Fruit fly (Drosophila melanogaster) whole organism, embryonic: ENCODE data around the gene CG3517.

Source experiments
- CG10209 ChIP-seq: fragments of 200-800 bp; sonication (Bioruptor generic); optimal IDR thresholded peaks from 3 replicates; lab custom pipeline; 2017; ENCODE audit warnings: missing biosample characterization, mild to moderate bottlenecking, missing genetic modification characterization, missing genetic modification reagents
- CG12391 ChIP-seq: fragments of 200-800 bp; sonication (Bioruptor generic); optimal IDR thresholded peaks from 3 replicates; lab custom pipeline; 2018; ENCODE audit warnings: missing biosample characterization, mild to moderate bottlenecking, missing genetic modification characterization, moderate library complexity
- CG14667 ChIP-seq: fragments of 200-800 bp; sonication (Bioruptor generic); IDR thresholded peaks from 2 replicates; pipeline ENCODE4 v1.3.6; 2022; ENCODE audit warnings: missing biosample characterization, missing genetic modification characterization
- CG14710 ChIP-seq: fragments of 200-800 bp; sonication (Bioruptor generic); optimal IDR thresholded peaks from 3 replicates; lab custom pipeline; 2019; ENCODE audit warnings: missing biosample characterization, mild to moderate bottlenecking, missing genetic modification characterization, moderate library complexity
- CG17361 ChIP-seq: fragments of 200-800 bp; sonication (Bioruptor generic); IDR thresholded peaks from 3 replicates; pipeline ENCODE4 v1.3.6; 2022; ENCODE audit warnings: missing biosample characterization, missing genetic modification characterization
- CG17385 ChIP-seq: fragments of 200-800 bp; sonication (Bioruptor generic); optimal IDR thresholded peaks from 3 replicates; lab custom pipeline; 2018; ENCODE audit warnings: missing biosample characterization, mild to moderate bottlenecking, missing genetic modification characterization
- CG17612 ChIP-seq: fragments of 200-800 bp; sonication (Bioruptor generic); IDR thresholded peaks from 2 replicates; pipeline ENCODE4 v1.3.6; 2022; ENCODE audit warnings: missing biosample characterization, missing genetic modification characterization
- CG18599 ChIP-seq: fragments of 200-800 bp; sonication (Bioruptor generic); optimal IDR thresholded peaks from 3 replicates; lab custom pipeline; 2017; ENCODE audit warnings: missing biosample characterization, missing genetic modification characterization, mild to moderate bottlenecking, moderate library complexity, missing genetic modification reagents
- CG18619 ChIP-seq: fragments of 200-800 bp; sonication (Bioruptor generic); optimal IDR thresholded peaks from 3 replicates; lab custom pipeline; 2017; ENCODE audit warnings: missing biosample characterization, mild to moderate bottlenecking, missing genetic modification characterization
- CG18764 ChIP-seq: fragments of 200-800 bp; sonication (Bioruptor generic); optimal IDR thresholded peaks from 3 replicates; lab custom pipeline; 2016; ENCODE audit warnings: missing biosample characterization, missing genetic modification characterization
- CG2120 ChIP-seq: fragments of 200-800 bp; sonication (Bioruptor generic); optimal IDR thresholded peaks from 3 replicates; lab custom pipeline; 2016; ENCODE audit warnings: missing biosample characterization, missing genetic modification characterization
- CG3065 ChIP-seq: fragments of 200-800 bp; sonication (Bioruptor generic); optimal IDR thresholded peaks from 2 replicates; lab custom pipeline; 2016; ENCODE audit warnings: missing biosample characterization, missing genetic modification characterization
- CG3726 ChIP-seq: fragments of 200-800 bp; sonication (Bioruptor generic); IDR thresholded peaks from 3 replicates; pipeline ENCODE4, ENCODE4 v1.3.6; 2022; ENCODE audit warnings: missing biosample characterization, missing genetic modification characterization
- CG6254 ChIP-seq: fragments of 200-800 bp; sonication (Bioruptor generic); optimal IDR thresholded peaks from 3 replicates; lab custom pipeline; 2017; ENCODE audit warnings: mild to moderate bottlenecking, missing biosample characterization, missing genetic modification reagents, missing genetic modification characterization
- CG6689 ChIP-seq: fragments of 200-800 bp; sonication (Bioruptor generic); IDR thresholded peaks from 2 replicates; pipeline ENCODE4 v1.3.6; 2022; ENCODE audit warnings: missing biosample characterization, missing genetic modification characterization
- CG6765 ChIP-seq: fragments of 200-800 bp; sonication (Bioruptor generic); optimal IDR thresholded peaks from 3 replicates; lab custom pipeline; 2017; ENCODE audit warnings: missing biosample characterization, mild to moderate bottlenecking, missing genetic modification characterization
- CG7271 ChIP-seq: fragments of 200-800 bp; sonication (Bioruptor generic); optimal IDR thresholded peaks from 2 replicates; lab custom pipeline; 2018; ENCODE audit warnings: missing biosample characterization, mild to moderate bottlenecking, missing genetic modification characterization, moderate library complexity
- CG7372 ChIP-seq: fragments of 200-800 bp; sonication (Bioruptor generic); IDR thresholded peaks from 2 replicates; pipeline ENCODE4 v1.3.6; 2022; ENCODE audit warnings: missing biosample characterization, missing genetic modification characterization
- CG7786 ChIP-seq: fragments of 200-800 bp; sonication (Bioruptor generic); optimal IDR thresholded peaks from 2 replicates; lab custom pipeline; 2016; ENCODE audit warnings: missing biosample characterization, missing genetic modification characterization
- CG7987 ChIP-seq: fragments of 200-800 bp; sonication (Bioruptor generic); optimal IDR thresholded peaks from 2 replicates; lab custom pipeline; 2018; ENCODE audit warnings: missing biosample characterization, mild to moderate bottlenecking, missing genetic modification characterization, moderate library complexity
- CG8089 ChIP-seq: fragments of 200-800 bp; sonication (Bioruptor generic); optimal IDR thresholded peaks from 3 replicates; lab custom pipeline; 2016; ENCODE audit warnings: missing biosample characterization, missing genetic modification characterization
- CG8478 ChIP-seq: fragments of >200 bp; optimal IDR thresholded peaks from 2 replicates; lab custom pipeline; 2018
- CG9437 ChIP-seq: fragments of 200-800 bp; sonication (Bioruptor generic); optimal IDR thresholded peaks from 2 replicates; lab custom pipeline; 2018; ENCODE audit warnings: missing biosample characterization, mild to moderate bottlenecking, missing genetic modification characterization
- CkIIα-i1 ChIP-seq: fragments of 200-800 bp; sonication (Bioruptor generic); IDR thresholded peaks from 2 replicates; pipeline ENCODE4 v1.3.6; 2022; ENCODE audit warnings: missing biosample characterization, missing genetic modification characterization
- D ChIP-seq, 2 experiments: fragments of 200-800 bp in 1 of 2; fragments of >200 bp in 1 of 2; sonication (Bioruptor generic) in 1 of 2; optimal IDR thresholded peaks; 2 replicates in 1 of 2; 3 replicates in 1 of 2; lab custom pipeline; 2017; ENCODE audit warnings: mild to moderate bottlenecking in 1 of 2, missing biosample characterization in 1 of 2, missing genetic modification characterization in 1 of 2, missing genetic modification reagents in 1 of 2
- D19B ChIP-seq: fragments of 200-800 bp; sonication (Bioruptor generic); optimal IDR thresholded peaks from 2 replicates; lab custom pipeline; 2017; ENCODE audit warnings: missing biosample characterization, mild to moderate bottlenecking, missing genetic modification characterization
- Dp ChIP-seq: fragments of 200-800 bp; sonication (Bioruptor generic); optimal IDR thresholded peaks from 2 replicates; lab custom pipeline; 2018; ENCODE audit warnings: missing biosample characterization, mild to moderate bottlenecking, missing genetic modification characterization, moderate library complexity
- Dref ChIP-seq: fragments of 200-800 bp; sonication (Bioruptor generic); IDR thresholded peaks from 2 replicates; pipeline ENCODE4 v1.3.6; 2022; ENCODE audit warnings: missing biosample characterization, missing genetic modification characterization
- Drgx ChIP-seq: fragments of 200-800 bp; sonication (Bioruptor generic); IDR thresholded peaks from 2 replicates; pipeline ENCODE4 v1.3.6; 2022; ENCODE audit warnings: missing biosample characterization, missing genetic modification characterization
- E2f1 ChIP-seq: fragments of 200-800 bp; sonication (Bioruptor generic); IDR thresholded peaks from 2 replicates; pipeline ENCODE4 v1.3.6; 2022; ENCODE audit warnings: missing biosample characterization, missing genetic modification characterization
- HLH54F ChIP-seq: fragments of 200-800 bp; sonication (Bioruptor generic); optimal IDR thresholded peaks from 3 replicates; lab custom pipeline; 2016; ENCODE audit warnings: missing biosample characterization, missing genetic modification characterization
- Hmr ChIP-seq: fragments of 200-800 bp; sonication (Bioruptor generic); optimal IDR thresholded peaks from 3 replicates; lab custom pipeline; 2017; ENCODE audit warnings: mild to moderate bottlenecking, missing biosample characterization, missing genetic modification reagents, missing genetic modification characterization
- Hsf ChIP-seq: fragments of 200-800 bp; sonication (Bioruptor generic); optimal IDR thresholded peaks from 3 replicates; lab custom pipeline; 2016; ENCODE audit warnings: missing biosample characterization, missing genetic modification characterization
- Lhr ChIP-seq: fragments of 200-800 bp; sonication (Bioruptor generic); optimal IDR thresholded peaks from 3 replicates; lab custom pipeline; 2017; ENCODE audit warnings: mild to moderate bottlenecking, missing biosample characterization, missing genetic modification reagents, missing genetic modification characterization
- Poxn ChIP-seq: fragments of 200-800 bp; sonication (Bioruptor generic); IDR thresholded peaks from 2 replicates; pipeline ENCODE4 v1.3.6; 2022; ENCODE audit warnings: missing biosample characterization, missing genetic modification characterization
- Ravus ChIP-seq: fragments of 200-800 bp; sonication (Bioruptor generic); IDR thresholded peaks from 2 replicates; pipeline ENCODE4 v1.3.6; 2022; ENCODE audit warnings: missing biosample characterization, missing genetic modification characterization
- Rfx ChIP-seq: fragments of 200-800 bp; sonication (Bioruptor generic); IDR thresholded peaks from 2 replicates; pipeline ENCODE4 v1.3.6; 2022; ENCODE audit warnings: missing biosample characterization, missing genetic modification characterization
- Sry-δ ChIP-seq: fragments of 200-800 bp; sonication (Bioruptor generic); optimal IDR thresholded peaks from 2 replicates; lab custom pipeline; 2016; ENCODE audit warnings: missing biosample characterization, missing genetic modification characterization
- ase ChIP-seq: fragments of 200-800 bp; sonication (Bioruptor generic); IDR thresholded peaks from 3 replicates; pipeline ENCODE4 v1.3.6; 2022; ENCODE audit warnings: missing biosample characterization, missing genetic modification characterization
- bigmax ChIP-seq: fragments of 200-800 bp; sonication (Bioruptor generic); optimal IDR thresholded peaks from 2 replicates; lab custom pipeline; 2018; ENCODE audit warnings: missing biosample characterization, mild to moderate bottlenecking, missing genetic modification characterization
- cas ChIP-seq: fragments of 200-800 bp; sonication (Bioruptor generic); IDR thresholded peaks from 2 replicates; pipeline ENCODE4 v1.3.6; 2022; ENCODE audit warnings: missing biosample characterization, missing genetic modification characterization
- crp ChIP-seq, 2 experiments: fragments of 200-800 bp; sonication (Bioruptor generic); optimal IDR thresholded peaks; 2 replicates in 1 of 2; 3 replicates in 1 of 2; lab custom pipeline; 2017; ENCODE audit warnings: missing biosample characterization in 2 of 2, missing genetic modification characterization in 2 of 2, mild to moderate bottlenecking in 1 of 2, moderate library complexity in 1 of 2
- fd96Cb ChIP-seq: fragments of 200-800 bp; sonication (Bioruptor generic); optimal IDR thresholded peaks from 2 replicates; lab custom pipeline; 2018; ENCODE audit warnings: missing biosample characterization, mild to moderate bottlenecking, missing genetic modification characterization, moderate library complexity
- jumu ChIP-seq: fragments of 200-800 bp; sonication (Bioruptor generic); optimal IDR thresholded peaks from 3 replicates; lab custom pipeline; 2016; ENCODE audit warnings: missing biosample characterization, missing genetic modification characterization
- kah ChIP-seq: fragments of 200-800 bp; sonication (Bioruptor generic); optimal IDR thresholded peaks from 2 replicates; lab custom pipeline; 2018; ENCODE audit warnings: missing biosample characterization, mild to moderate bottlenecking, missing genetic modification characterization
- lbe ChIP-seq: fragments of 200-800 bp; sonication (Bioruptor generic); optimal IDR thresholded peaks from 2 replicates; lab custom pipeline; 2016; ENCODE audit warnings: missing biosample characterization, mild to moderate bottlenecking, missing genetic modification characterization
- peb ChIP-seq: fragments of 200-800 bp; sonication (Bioruptor generic); IDR thresholded peaks from 2 replicates; pipeline ENCODE4 v1.3.6; 2022; ENCODE audit warnings: missing biosample characterization, missing genetic modification characterization
- pnt ChIP-seq: fragments of 200-800 bp; sonication (Bioruptor generic); optimal IDR thresholded peaks from 3 replicates; lab custom pipeline; 2016; ENCODE audit warnings: missing biosample characterization, missing genetic modification characterization
- rib ChIP-seq: fragments of 200-800 bp; sonication (Bioruptor generic); IDR thresholded peaks from 2 replicates; pipeline ENCODE4 v1.3.6; 2022; ENCODE audit warnings: missing biosample characterization, missing genetic modification characterization
- sima ChIP-seq: fragments of 200-800 bp; sonication (Bioruptor generic); optimal IDR thresholded peaks from 2 replicates; lab custom pipeline; 2016; ENCODE audit warnings: missing biosample characterization, missing genetic modification characterization
- toy ChIP-seq: fragments of 200-800 bp; sonication (Bioruptor generic); IDR thresholded peaks from 2 replicates; pipeline ENCODE4 v1.3.6; 2022; ENCODE audit warnings: missing biosample characterization, missing genetic modification characterization

The CG3517 gene

DNA sequence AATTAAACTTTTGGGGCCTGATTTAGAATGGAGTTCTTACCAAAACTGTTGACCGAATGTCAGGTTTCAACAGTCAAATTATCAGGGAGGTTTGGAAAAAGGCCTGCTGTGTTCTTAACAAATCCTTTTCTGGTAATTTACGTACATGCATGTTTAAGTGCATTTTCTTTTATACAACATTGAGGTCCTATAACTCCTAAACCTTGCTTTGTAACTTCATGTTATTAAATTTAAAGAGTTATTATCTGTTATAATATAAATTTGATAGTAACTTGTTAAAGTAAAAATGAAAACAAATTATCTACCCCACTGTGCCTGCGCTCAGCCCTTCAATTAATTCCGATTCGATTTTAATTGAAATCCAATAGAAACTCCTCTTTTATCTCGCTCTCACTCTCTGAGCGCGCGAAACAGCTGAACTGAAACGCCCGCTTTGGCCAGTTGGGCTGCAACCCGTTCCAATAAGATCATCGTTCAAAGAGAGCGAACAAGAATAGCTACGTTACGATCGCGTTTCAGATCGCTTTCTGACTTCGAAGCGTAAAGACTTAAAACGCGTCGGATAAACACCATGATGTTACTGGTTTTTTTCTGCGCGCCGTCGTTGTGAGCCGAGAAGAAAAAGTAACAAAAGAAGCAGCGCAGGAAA, 38.1 kb upstream of the CG3517 start, which contains the start of gene Scsalpha2 (continued):
- TF ChIP-seq Ravus (GFP tag; lab: Robert Waterston, UW), result no peak
- TF ChIP-seq kah (GFP tag; lab: Kevin White, UChicago), result no peak
- no peak for TF ChIP-seq CG18599 (GFP tag; lab: Kevin White, UChicago)
- no peak for TF ChIP-seq CG7372 (GFP tag; lab: Robert Waterston, UW)
- TF ChIP-seq D19B (GFP tag; lab: Kevin White, UChicago), result no peak
- TF ChIP-seq cas (GFP tag; lab: Robert Waterston, UW), result no peak
- no peak for TF ChIP-seq CkIIα-i1
- no peak for TF ChIP-seq E2f1 (GFP tag; lab: Robert Waterston, UW)
- TF ChIP-seq lbe, result peak; percentile 29
- no peak for TF ChIP-seq Hmr (GFP tag; lab: Kevin White, UChicago)
- no peak for TF ChIP-seq CG8478 (lab: Kevin White, UChicago)
- TF ChIP-seq Sry-δ, result no peak
- TF ChIP-seq CG14710 (tag; lab: Kevin White, UChicago), result no peak
- TF ChIP-seq CG2120 (GFP tag; lab: Kevin White, UChicago), result no peak
- TF ChIP-seq jumu (GFP tag; lab: Kevin White, UChicago), result no peak
- no peak for TF ChIP-seq fd96Cb
- no peak for TF ChIP-seq CG6765
- no peak for TF ChIP-seq CG6254 (GFP tag; lab: Kevin White, UChicago)
- no peak for TF ChIP-seq Lhr (GFP tag; lab: Kevin White, UChicago)
- no peak for TF ChIP-seq CG6689
- no peak for TF ChIP-seq CG17361 (GFP tag; lab: Robert Waterston, UW)
- TF ChIP-seq crp (GFP tag; optimal IDR thresholded peaks at IDR 0.05; lab: Kevin White, UChicago), result no peak
- no peak for TF ChIP-seq CG18764 (GFP tag; lab: Kevin White, UChicago)
- TF ChIP-seq pnt (GFP tag; lab: Kevin White, UChicago), result no peak
- no peak for TF ChIP-seq CG7786 (GFP tag; lab: Kevin White, UChicago)
- no peak for TF ChIP-seq CG17612 (GFP tag; lab: Robert Waterston, UW)
- no peak for TF ChIP-seq Dref
- 0 out of 2 replicates have a peak, but pooled peaks have one; percentile 20 for TF ChIP-seq Drgx (GFP tag; lab: Robert Waterston, UW)
- peak; percentile 35; the same call in 1 of the 2 replicates for TF ChIP-seq Rfx (GFP tag; lab: Robert Waterston, UW)
- no peak for TF ChIP-seq CG14667 (GFP tag; lab: Robert Waterston, UW)
- TF ChIP-seq CG8089 (GFP tag; lab: Kevin White, UChicago), result no peak
- TF ChIP-seq CG3065 (GFP tag; lab: Kevin White, UChicago), result no peak
- TF ChIP-seq rib (GFP tag; lab: Robert Waterston, UW), result no peak
- TF ChIP-seq HLH54F (GFP tag; lab: Kevin White, UChicago), result no peak
- no peak for TF ChIP-seq CG12391 (tag; lab: Kevin White, UChicago)
- TF ChIP-seq CG10209, result no peak
- no peak for TF ChIP-seq ase
- TF ChIP-seq Poxn (GFP tag; lab: Robert Waterston, UW), result no peak
- TF ChIP-seq sima (GFP tag; lab: Kevin White, UChicago), result no peak
- TF ChIP-seq CG9437, result peak; percentile 49
- no peak for TF ChIP-seq D (optimal IDR thresholded peaks at IDR 0.05; lab: Kevin White, UChicago)
- TF ChIP-seq D (GFP tag; optimal IDR thresholded peaks at IDR 0.05; lab: Kevin White, UChicago), result no peak
- TF ChIP-seq Dp (GFP tag; lab: Kevin White, UChicago), result no peak
- TF ChIP-seq CG7987, result no peak
- TF ChIP-seq toy (GFP tag; lab: Robert Waterston, UW), result no peak
- TF ChIP-seq CG17385 (GFP tag; lab: Kevin White, UChicago), result no peak
- TF ChIP-seq Hsf (GFP tag; lab: Kevin White, UChicago), result no peak
- no peak for TF ChIP-seq CG18619 (GFP tag; lab: Kevin White, UChicago)
- TF ChIP-seq CG7271 (tag; lab: Kevin White, UChicago), result no peak
- no peak for TF ChIP-seq bigmax (GFP tag; lab: Kevin White, UChicago)
- no peak for TF ChIP-seq peb
- TF ChIP-seq CG3726 (GFP tag; lab: Robert Waterston, UW), result no peak
